Worm (Caenorhabditis elegans): ENCODE results near the gene T05E12.3.

Gene T05E12.3

DNA sequence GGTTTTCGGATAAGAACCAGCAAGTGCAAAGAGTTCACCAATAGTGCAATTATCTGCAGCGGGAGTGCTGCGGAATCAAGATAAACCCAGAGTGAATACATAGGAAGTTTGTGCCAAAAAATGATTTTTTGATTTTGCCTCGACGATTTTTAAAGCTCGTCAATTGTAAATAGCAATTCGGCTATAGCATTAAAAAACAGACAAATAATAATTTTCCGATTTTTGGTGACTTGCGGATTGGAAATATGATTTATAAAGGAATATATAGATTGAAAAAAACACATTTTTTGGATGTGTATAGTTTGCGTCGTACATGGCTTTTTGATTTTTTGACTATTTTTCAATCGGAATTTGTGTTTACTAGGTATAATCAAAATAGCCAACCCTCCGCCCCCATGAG lies 2.0 kb upstream of the T05E12.3 start, which contains the start of gene srw-20:
Gene srw-20, minus strand, starts transcription at position 101 of the 400 bp plus-strand sequence.
- TF ChIP-seq atf-7 (tag; optimal IDR thresholded peaks at IDR 0.05) (no peak), lsy-27 (tag; optimal IDR thresholded peaks at IDR 0.05; ENCODE audit: borderline replicate concordance, insufficient read depth) (no peak)

DNA sequence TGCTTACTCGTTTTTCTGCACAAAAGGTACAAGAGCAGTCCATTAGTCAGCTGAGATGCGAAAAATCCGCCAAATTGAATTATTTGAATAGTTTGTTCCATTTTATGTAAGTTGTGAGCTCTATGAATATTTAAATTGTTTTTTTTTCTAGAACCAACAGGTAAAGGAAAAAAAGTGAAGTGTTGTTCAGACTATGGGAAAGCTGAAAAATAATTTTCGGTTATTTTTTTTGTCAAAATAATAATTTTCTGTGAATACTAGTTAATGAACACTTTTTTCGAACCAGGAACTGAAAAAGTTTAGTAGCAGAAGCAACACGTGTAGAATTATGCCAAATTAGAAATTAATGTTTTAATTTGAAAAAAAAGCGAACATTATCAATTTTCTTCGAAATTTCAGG lies 1.9 kb downstream of the T05E12.3 start, which contains the start of gene str-125:
Gene str-125, minus strand, starts transcription at position 101 of the 400 bp plus-strand sequence.
- TF ChIP-seq rcor-1 (GFP tag; IDR thresholded peaks at IDR 0.05): no peak
- TF ChIP-seq hsf-1 (GFP tag; IDR thresholded peaks at IDR 0.05): no peak
- TF ChIP-seq lin-54 (GFP tag; optimal IDR thresholded peaks at IDR 0.05): no peak
- no peak for TF ChIP-seq Y95B8A.8 (GFP tag; IDR thresholded peaks at IDR 0.05)

DNA sequence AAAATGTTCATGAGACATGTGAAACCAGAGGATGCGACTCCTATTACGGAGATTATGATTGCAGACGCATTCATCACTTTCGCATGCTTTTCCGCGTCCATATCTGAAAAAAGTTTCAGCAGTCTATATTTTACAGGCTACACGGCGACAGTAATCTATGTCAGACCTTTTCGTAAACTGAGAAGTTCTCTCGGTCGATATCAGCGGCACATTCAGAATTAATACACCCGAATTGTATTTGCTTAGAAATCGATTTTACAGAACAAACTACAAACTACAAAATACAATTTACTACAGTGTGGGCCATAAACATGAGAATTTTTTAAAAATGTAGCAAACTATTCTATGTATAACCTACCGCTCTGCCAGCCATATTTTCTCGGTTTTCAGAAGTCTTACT lies 6.2 kb downstream of the T05E12.3 start, which contains the start of gene srbc-14:
Gene srbc-14, minus strand, starts transcription at position 101 of the 400 bp plus-strand sequence.
- TF ChIP-seq mcd-1 (GFP tag; IDR thresholded peaks at IDR 0.05): no peak
- TF ChIP-seq B0261.1 (tag; optimal IDR thresholded peaks at IDR 0.05): no peak
- no peak for TF ChIP-seq unc-62 (GFP tag; optimal IDR thresholded peaks at IDR 0.05)
- TF ChIP-seq bed-1 (GFP tag; IDR thresholded peaks at IDR 0.05): no peak
- no peak for TF ChIP-seq snpc-1.1 (tag; optimal IDR thresholded peaks at IDR 0.05; ENCODE audit: insufficient read depth)
- no peak for TF ChIP-seq ceh-79 (tag; optimal IDR thresholded peaks at IDR 0.05)
- no peak for TF ChIP-seq cebp-2 (GFP tag; IDR thresholded peaks at IDR 0.05)
- TF ChIP-seq chd-7 (tag; optimal IDR thresholded peaks at IDR 0.05): no peak
- no peak for TF ChIP-seq ztf-26 (tag; optimal IDR thresholded peaks at IDR 0.05)
- no peak for TF ChIP-seq attf-3 (GFP tag; conservative IDR thresholded peaks at IDR 0.05)
- no peak for TF ChIP-seq hrde-1 (tag; optimal IDR thresholded peaks at IDR 0.05; ENCODE audit: borderline replicate concordance)
- no peak for TF ChIP-seq Y56A3A.18 (GFP tag; IDR thresholded peaks at IDR 0.05)
- no peak for TF ChIP-seq F55B11.4 (tag; optimal IDR thresholded peaks at IDR 0.05; ENCODE audit: borderline replicate concordance, insufficient read depth)
- TF ChIP-seq sptf-2 (GFP tag; optimal IDR thresholded peaks at IDR 0.05): no peak
- no peak for TF ChIP-seq lin-35 (GFP tag; optimal IDR thresholded peaks at IDR 0.05)
- no peak for TF ChIP-seq ceh-58 (GFP tag; IDR thresholded peaks at IDR 0.05)
- TF ChIP-seq unc-130 (GFP tag; optimal IDR thresholded peaks at IDR 0.05): no peak
- no peak for TF ChIP-seq lin-54 (GFP tag; optimal IDR thresholded peaks at IDR 0.05)
- no peak for TF ChIP-seq nfya-1 (tag; optimal IDR thresholded peaks at IDR 0.05; ENCODE audit: borderline replicate concordance, insufficient read depth)
- TF ChIP-seq F39B2.1 (GFP tag; IDR thresholded peaks at IDR 0.05): no peak

DNA sequence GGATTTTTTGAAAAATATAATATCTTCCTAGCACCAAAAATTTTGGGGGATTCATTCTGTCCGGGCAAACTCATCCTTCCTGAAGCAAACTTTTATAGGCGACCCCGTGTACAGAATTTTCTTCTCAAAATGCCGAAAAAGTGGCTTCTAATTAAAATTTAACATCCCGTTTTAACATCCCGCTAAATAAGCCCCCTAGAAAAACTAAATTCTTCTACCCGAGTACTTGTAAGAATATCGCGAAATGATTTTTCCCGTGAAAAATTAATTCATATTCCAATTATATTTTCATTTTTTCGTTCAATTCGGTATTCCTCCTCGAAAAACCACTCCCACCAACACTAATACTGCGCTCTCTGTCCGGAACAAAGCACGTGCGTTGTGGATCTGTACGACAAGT lies 8.9 kb downstream of the T05E12.3 start, which contains the start of gene T05E12.8:
Gene T05E12.8, plus strand, starts transcription at position 301 of the 400 bp plus-strand sequence.
- no peak for TF ChIP-seq tbp1 (GFP tag; optimal IDR thresholded peaks at IDR 0.05)
- no peak for TF ChIP-seq die-1 (tag; optimal IDR thresholded peaks at IDR 0.05)
- TF ChIP-seq hmg-20 (GFP tag; IDR thresholded peaks at IDR 0.05): no peak
- TF ChIP-seq ama-1 (optimal IDR thresholded peaks at IDR 0.05): no peak
- no peak for TF ChIP-seq ama-1 (GFP tag; optimal IDR thresholded peaks at IDR 0.05)
- no peak for TF ChIP-seq F52B5.7 (tag; optimal IDR thresholded peaks at IDR 0.05)
- TF ChIP-seq dpff-1 (tag; optimal IDR thresholded peaks at IDR 0.05): no peak
- TF ChIP-seq F39B2.1 (GFP tag; IDR thresholded peaks at IDR 0.05): no peak
- TF ChIP-seq ztf-3 (GFP tag; optimal IDR thresholded peaks at IDR 0.05): no peak
- TF ChIP-seq ceh-100 (GFP tag; IDR thresholded peaks at IDR 0.05): no peak
- no peak for TF ChIP-seq ets-4 (GFP tag; optimal IDR thresholded peaks at IDR 0.05)
- no peak for TF ChIP-seq hlh-12 (tag; optimal IDR thresholded peaks at IDR 0.05)
- no peak for TF ChIP-seq Y53F4B.3 (GFP tag; IDR thresholded peaks at IDR 0.05)
